Worm (Caenorhabditis elegans): ENCODE results near the gene snx-13.
"Not testable (repeated sequence)": the region's sequence is repeated elsewhere in the genome, so short reads cannot be mapped to it uniquely, and the experiment has no call there.

ce11 chrIV:17064937-17065336 is 22.3 kb downstream of the snx-13 start, which contains the start of gene Y116A8C.465:
- TF ChIP-seq F13C5.2 (tag; optimal IDR thresholded peaks at IDR 0.05); tbx-37 (GFP tag; conservative IDR thresholded peaks at IDR 0.05); aly-1 (tag; optimal IDR thresholded peaks at IDR 0.05); B0310.2 (tag; optimal IDR thresholded peaks at IDR 0.05); ama-1 (optimal IDR thresholded peaks at IDR 0.05); hnd-1 (tag; optimal IDR thresholded peaks at IDR 0.05); hmbx-1 (tag; optimal IDR thresholded peaks at IDR 0.05); ceh-13 (GFP tag; optimal IDR thresholded peaks at IDR 0.05); hmg-4 (GFP tag; optimal IDR thresholded peaks at IDR 0.05); scrt-1 (GFP tag; IDR thresholded peaks at IDR 0.05); pes-1 (GFP tag; IDR thresholded peaks at IDR 0.05); flt-1 (GFP tag; IDR thresholded peaks at IDR 0.05): not testable (repeated sequence)
